Fruit fly (Drosophila melanogaster): ENCODE measurements around the gene CG31689.
A peak's percentile ranks its signal among the peaks of the same experiment; 100 is the strongest.

Gene CG31689

DNA sequence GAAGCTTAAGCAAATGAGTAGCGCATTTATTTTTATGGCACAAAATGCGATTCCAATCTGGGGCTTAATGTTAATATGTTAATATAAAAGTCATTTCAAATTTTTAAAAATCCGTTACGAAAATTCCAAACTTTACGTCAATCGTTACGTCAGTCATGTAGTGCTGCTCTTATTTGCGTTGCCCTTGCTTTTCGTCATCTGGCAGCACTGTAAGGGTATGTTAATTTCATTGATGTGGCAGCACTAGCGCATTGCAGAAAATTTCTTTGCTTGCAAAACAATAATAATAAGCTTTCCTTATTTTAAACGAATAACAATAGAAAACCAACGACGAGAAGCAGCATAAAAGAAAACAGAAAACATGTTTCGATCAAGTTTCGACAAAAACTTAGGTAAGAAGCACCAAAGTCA is 14.4 kb downstream of the CG31689 start, which contains the start of gene Hrs (continued):
- TF ChIP-seq CG12659 (GFP tag; optimal IDR thresholded peaks at IDR 0.05) (peak; percentile 36), CG12236 (GFP tag; optimal IDR thresholded peaks at IDR 0.05) (no peak), tx (GFP tag; optimal IDR thresholded peaks at IDR 0.05) (no peak), B-H1 (GFP tag; IDR thresholded peaks at IDR 0.05) (no peak), CG6175 (GFP tag; IDR thresholded peaks at IDR 0.05) (no peak), CG1832 (GFP tag; optimal IDR thresholded peaks at IDR 0.05) (no peak), CG32532 (GFP tag; IDR thresholded peaks at IDR 0.05) (no peak), Lhr (GFP tag; optimal IDR thresholded peaks at IDR 0.05) (peak; percentile 68), pfk (GFP tag; optimal IDR thresholded peaks at IDR 0.05) (no peak), Sry-δ (GFP tag; optimal IDR thresholded peaks at IDR 0.05) (peak; percentile 36), bab2 (GFP tag; optimal IDR thresholded peaks at IDR 0.05) (no peak), unpg (GFP tag; optimal IDR thresholded peaks at IDR 0.05) (no peak), CG13287 (GFP tag; IDR thresholded peaks at IDR 0.05; ENCODE audit: partially characterized antibody) (peak; percentile 33; the same call in 1 of the 2 replicates), otp (GFP tag; IDR thresholded peaks at IDR 0.05) (no peak), Ravus (GFP tag; IDR thresholded peaks at IDR 0.05) (no peak), zfh2 (GFP tag; optimal IDR thresholded peaks at IDR 0.05) (no peak), CG30403 (GFP tag; optimal IDR thresholded peaks at IDR 0.05) (no peak), CG10274 (GFP tag; optimal IDR thresholded peaks at IDR 0.05) (no peak), CG30020 (tag; optimal IDR thresholded peaks at IDR 0.05) (peak; percentile 1), CG11093 (GFP tag; IDR thresholded peaks at IDR 0.05) (no peak), br (optimal IDR thresholded peaks at IDR 0.05) (no peak), CG2889 (GFP tag; IDR thresholded peaks at IDR 0.05) (no peak), Sry-β (GFP tag; optimal IDR thresholded peaks at IDR 0.05) (no peak), CG2712 (tag; optimal IDR thresholded peaks at IDR 0.05) (peak; percentile 34), exex (tag; optimal IDR thresholded peaks at IDR 0.05) (no peak), cato (GFP tag; optimal IDR thresholded peaks at IDR 0.05; ENCODE audit: borderline replicate concordance) (no peak), CG7928 (GFP tag; optimal IDR thresholded peaks at IDR 0.05) (peak; percentile 21), twi (tag; optimal IDR thresholded peaks at IDR 0.05) (no peak), CG15073 (GFP tag; optimal IDR thresholded peaks at IDR 0.05) (no peak), jumu (GFP tag; optimal IDR thresholded peaks at IDR 0.05) (no peak), H2.0 (GFP tag; IDR thresholded peaks at IDR 0.05) (no peak), HLH54F (GFP tag; optimal IDR thresholded peaks at IDR 0.05) (no peak), Nf-YC (tag; optimal IDR thresholded peaks at IDR 0.05) (peak; percentile 42), CG7963 (GFP tag; IDR thresholded peaks at IDR 0.05; ENCODE audit: partially characterized antibody) (no peak), pnt (GFP tag; optimal IDR thresholded peaks at IDR 0.05) (no peak), sqz (GFP tag; optimal IDR thresholded peaks at IDR 0.05) (no peak), Gug (GFP tag; IDR thresholded peaks at IDR 0.05) (no peak), CG17802 (tag; optimal IDR thresholded peaks at IDR 0.05) (no peak)

dm6 chr2L:2744852-2745251 is 19.4 kb downstream of the CG31689 start, which contains the start of the genes CG9961 and Cwc25:
CG9961 (minus strand) TSS chr2L:2744934.
Cwc25 (plus strand) TSS chr2L:2745098.
- TF ChIP-seq CG2678 (tag; optimal IDR thresholded peaks at IDR 0.05) = no peak
- TF ChIP-seq phol (tag; optimal IDR thresholded peaks at IDR 0.05) = peak; percentile 25
- TF ChIP-seq ftz-f1 (GFP tag; optimal IDR thresholded peaks at IDR 0.05) = no peak
- TF ChIP-seq Opbp (GFP tag; IDR thresholded peaks at IDR 0.05; ENCODE audit: partially characterized antibody) = no peak
- no peak for TF ChIP-seq tio (GFP tag; optimal IDR thresholded peaks at IDR 0.05)
- no peak for TF ChIP-seq CTCF (GFP tag; optimal IDR thresholded peaks at IDR 0.05)
- TF ChIP-seq Side (GFP tag; optimal IDR thresholded peaks at IDR 0.05) = no peak
- TF ChIP-seq Awh (GFP tag; IDR thresholded peaks at IDR 0.05) = no peak
- peak; percentile 28 for TF ChIP-seq MESR4 (GFP tag; optimal IDR thresholded peaks at IDR 0.05)
- TF ChIP-seq corto (GFP tag; optimal IDR thresholded peaks at IDR 0.05) = no peak
- peak; percentile 90 for TF ChIP-seq MBD-R2 (GFP tag; IDR thresholded peaks at IDR 0.05)
- TF ChIP-seq sens (GFP tag) = peak; percentile 84
- TF ChIP-seq Stat92E (GFP tag; optimal IDR thresholded peaks at IDR 0.05) = no peak
- no peak for TF ChIP-seq CG10543 (GFP tag; optimal IDR thresholded peaks at IDR 0.05)
- no peak for TF ChIP-seq vfl (GFP tag; optimal IDR thresholded peaks at IDR 0.05)
- no peak for TF ChIP-seq CG10321 (GFP tag; IDR thresholded peaks at IDR 0.05)
- TF ChIP-seq Hr39 (optimal IDR thresholded peaks at IDR 0.05) = no peak
- TF ChIP-seq sr (GFP tag; IDR thresholded peaks at IDR 0.05) = no peak

Measured in whole organism, embryonic.